Worm (Caenorhabditis elegans) whole organism, L1 larva: ENCODE measurements around the gene C36E6.8.

ENCODE experiments used
- C04F5.9 ChIP-seq: sonication (generic microtip); optimal IDR thresholded peaks from 2 replicates; lab custom pipeline; 2016; ENCODE audit warnings: missing genetic modification characterization, missing compliant biosample characterization
- aly-2 ChIP-seq: fragments of 150-350 bp; optimal IDR thresholded peaks from 2 replicates; lab custom pipeline; 2014; ENCODE audit warnings: missing biosample characterization, missing genetic modification characterization
- ces-1 ChIP-seq: fragments of 150-350 bp; optimal IDR thresholded peaks from 2 replicates; lab custom pipeline; 2014; ENCODE audit warnings: missing biosample characterization, missing genetic modification reagents, missing genetic modification characterization
- irx-1 ChIP-seq: sonication (generic microtip); optimal IDR thresholded peaks from 2 replicates; lab custom pipeline; 2016; ENCODE audit warnings: missing genetic modification characterization, missing compliant biosample characterization
- lin-39 ChIP-seq: fragments of 150-350 bp; optimal IDR thresholded peaks from 2 replicates; lab custom pipeline; 2014; ENCODE audit warnings: missing biosample characterization, missing genetic modification reagents, missing genetic modification characterization
- nhr-76 ChIP-seq: sonication (generic microtip); optimal IDR thresholded peaks from 2 replicates; lab custom pipeline; 2017; ENCODE audit warnings: missing biosample characterization, missing genetic modification characterization
- skn-1 ChIP-seq: fragments of 150-350 bp; optimal IDR thresholded peaks from 2 replicates; lab custom pipeline; 2014; ENCODE audit warnings: missing biosample characterization, missing genetic modification characterization
- tbx-2 ChIP-seq: sonication (generic microtip); optimal IDR thresholded peaks from 2 replicates; lab custom pipeline; 2016; ENCODE audit warnings: missing genetic modification characterization, missing compliant biosample characterization

DNA sequence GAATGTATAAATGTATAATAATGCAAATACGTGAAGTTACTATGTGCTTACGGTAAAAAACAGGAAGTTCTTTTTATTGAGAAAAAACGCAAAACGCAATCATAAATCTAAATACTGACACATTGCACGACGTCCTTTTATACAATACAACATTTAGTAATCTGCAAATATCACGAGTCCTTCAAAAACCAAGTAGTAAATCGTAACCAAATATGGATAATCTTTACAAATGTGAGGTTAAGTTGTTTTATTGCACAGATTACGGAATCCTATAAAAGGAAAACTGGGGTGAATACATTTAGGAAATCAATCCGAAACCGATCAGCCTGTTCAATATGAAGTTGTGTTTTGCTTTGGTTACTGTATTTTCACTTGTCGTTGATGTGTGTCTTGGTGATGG, 40.2 kb upstream of the C36E6.8 start, which contains the start of gene F11C7.7:
- no peak for TF ChIP-seq lin-39 (tag; lab: Kevin White, UChicago)
- no peak for TF ChIP-seq nhr-76 (tag; lab: Kevin White, UChicago)
- no peak for TF ChIP-seq tbx-2
- no peak for TF ChIP-seq aly-2 (tag; lab: Kevin White, UChicago)
- no peak for TF ChIP-seq ces-1
- no peak for TF ChIP-seq C04F5.9 (tag; lab: Kevin White, UChicago)
- no peak for TF ChIP-seq irx-1 (tag; lab: Kevin White, UChicago)
- TF ChIP-seq skn-1 (tag; lab: Kevin White, UChicago), result no peak
